Worm (Caenorhabditis elegans): ENCODE measurements around the gene R09E10.8.

Gene R09E10.8

DNA sequence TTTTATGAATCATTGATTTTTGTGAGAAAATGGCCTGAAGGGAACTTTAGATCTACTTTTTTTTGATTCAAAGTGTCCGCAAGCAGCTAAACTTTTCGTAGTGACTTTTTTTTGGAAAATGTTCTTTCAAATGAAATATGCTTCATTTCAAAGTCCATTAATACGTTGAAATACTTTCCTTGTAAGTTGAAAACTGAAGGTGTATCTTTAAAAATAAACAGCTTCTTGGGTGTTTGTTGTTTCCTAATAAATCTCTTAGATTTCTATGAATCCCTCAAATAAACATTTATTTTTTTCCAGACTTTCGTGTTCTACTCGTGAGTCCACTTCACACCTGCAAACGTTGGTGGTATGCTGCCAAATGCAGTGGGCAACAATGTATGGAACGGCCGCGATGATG lies 23.6 kb downstream of the R09E10.8 start, which contains the start of gene ebax-1:
Gene ebax-1 (plus strand): TSS at position 301 of the 400 bp plus-strand sequence.
- TF ChIP-seq lsy-2 (tag; optimal IDR thresholded peaks at IDR 0.05): no peak
- TF ChIP-seq lin-13 (GFP tag; optimal IDR thresholded peaks at IDR 0.05): no peak
- no peak for TF ChIP-seq ZK546.5 (tag; optimal IDR thresholded peaks at IDR 0.05)
- no peak for TF ChIP-seq lin-39 (tag; optimal IDR thresholded peaks at IDR 0.05)
- TF ChIP-seq unc-39 (tag; optimal IDR thresholded peaks at IDR 0.05): no peak

DNA sequence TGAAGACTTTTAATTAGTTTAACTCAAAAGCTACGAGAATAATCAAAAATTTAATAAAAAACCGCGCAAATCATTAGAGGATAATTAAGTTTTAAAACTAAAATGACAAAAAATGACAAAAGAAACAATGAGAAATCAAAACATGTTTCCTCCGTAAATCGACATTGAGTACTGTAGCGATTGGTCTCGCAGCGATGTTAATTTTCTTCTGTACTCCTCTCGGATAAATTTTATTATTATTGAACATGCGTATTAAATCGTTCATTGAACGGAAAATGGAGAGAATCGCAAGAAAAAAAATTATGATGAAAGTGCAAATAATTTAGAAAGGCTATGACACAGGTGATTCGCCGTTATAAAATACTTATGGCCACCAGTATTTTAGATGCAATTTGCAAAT lies 24.9 kb downstream of the R09E10.8 start:
- TF ChIP-seq unc-55 (GFP tag; optimal IDR thresholded peaks at IDR 0.05): no peak
- TF ChIP-seq lsy-2 (tag; optimal IDR thresholded peaks at IDR 0.05): peak in 1 of 2 experiments; percentile 20
- no peak for TF ChIP-seq peb-1 (tag; optimal IDR thresholded peaks at IDR 0.05)
- TF ChIP-seq alr-1 (tag; optimal IDR thresholded peaks at IDR 0.05): no peak
- TF ChIP-seq nhr-10 (tag; optimal IDR thresholded peaks at IDR 0.05): no peak
- TF ChIP-seq blmp-1 (tag; optimal IDR thresholded peaks at IDR 0.05; ENCODE audit: insufficient read depth): no peak
- TF ChIP-seq ceh-82 (tag; optimal IDR thresholded peaks at IDR 0.05): no peak

DNA sequence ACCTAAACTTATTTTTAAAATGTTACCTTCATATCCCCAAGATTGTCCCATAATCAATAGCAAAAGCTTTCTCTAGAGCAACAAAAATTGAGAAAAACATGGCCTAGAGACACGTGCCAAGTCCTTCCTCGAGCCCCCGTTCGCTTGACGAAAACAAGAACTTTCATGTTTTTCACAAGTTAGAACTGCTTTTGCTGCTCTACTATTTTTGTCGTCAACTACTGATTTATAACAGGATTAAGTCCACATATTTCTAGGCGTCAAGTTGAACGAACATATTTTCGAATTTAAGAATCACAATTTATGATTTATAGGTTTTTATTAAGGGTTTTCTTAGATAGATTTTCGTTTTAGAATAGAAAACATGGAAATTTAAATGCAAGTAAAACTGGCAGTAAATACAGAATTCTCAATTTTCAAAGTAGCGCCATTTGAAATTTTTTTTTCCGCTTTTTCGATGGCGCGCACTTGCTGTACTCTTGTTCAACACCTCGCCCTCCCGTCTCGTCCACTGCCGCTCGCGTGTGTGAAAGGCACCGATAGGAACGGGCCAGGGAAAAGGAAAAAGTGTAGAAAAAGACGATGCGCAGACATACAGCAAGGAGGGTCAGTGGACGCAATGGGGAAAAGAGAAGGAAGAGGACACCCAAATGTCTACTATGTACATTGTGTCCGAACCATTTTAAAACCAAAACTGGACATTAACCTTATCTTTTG lies 25.9 kb downstream of the R09E10.8 start, which contains the start of gene rad-51:
Gene rad-51 (minus strand): TSS at position 51 of the 717 bp plus-strand sequence.
- TF ChIP-seq ZK546.5 (tag; optimal IDR thresholded peaks at IDR 0.05): no peak
- peak; percentile 74 for TF ChIP-seq gmeb-1 (tag; optimal IDR thresholded peaks at IDR 0.05)
- TF ChIP-seq elt-3 (tag; optimal IDR thresholded peaks at IDR 0.05): no peak
- TF ChIP-seq lin-39 (tag; optimal IDR thresholded peaks at IDR 0.05): no peak
- TF ChIP-seq egl-27 (tag; optimal IDR thresholded peaks at IDR 0.05): no peak
- peak; percentile 75 for TF ChIP-seq C34F6.9 (tag; optimal IDR thresholded peaks at IDR 0.05)
- TF ChIP-seq ztf-4 (tag; optimal IDR thresholded peaks at IDR 0.05): no peak
- no peak for TF ChIP-seq mbf-1 (tag; optimal IDR thresholded peaks at IDR 0.05)
- peak; percentile 29 for TF ChIP-seq nhr-25 (tag; optimal IDR thresholded peaks at IDR 0.05)
- TF ChIP-seq alr-1 (tag; optimal IDR thresholded peaks at IDR 0.05): no peak
- TF ChIP-seq nhr-237 (tag; optimal IDR thresholded peaks at IDR 0.05): no peak
- no peak for TF ChIP-seq nhr-77 (tag; optimal IDR thresholded peaks at IDR 0.05)
- TF ChIP-seq ztf-1 (GFP tag; conservative IDR thresholded peaks at IDR 0.05): no peak
- TF ChIP-seq blmp-1 (tag; optimal IDR thresholded peaks at IDR 0.05; ENCODE audit: insufficient read depth): no peak
- peak; percentile 80 for TF ChIP-seq nhr-129 (tag; optimal IDR thresholded peaks at IDR 0.05)
- TF ChIP-seq nhr-10 (tag; optimal IDR thresholded peaks at IDR 0.05): no peak
- TF ChIP-seq nhr-21 (tag; optimal IDR thresholded peaks at IDR 0.05): peak; percentile 17
- TF ChIP-seq dmd-4 (tag; optimal IDR thresholded peaks at IDR 0.05): no peak
- TF ChIP-seq unc-62 (GFP tag; optimal IDR thresholded peaks at IDR 0.05): no peak
- peak; percentile 41 for TF ChIP-seq zag-1 (tag; optimal IDR thresholded peaks at IDR 0.05)
- no peak for TF ChIP-seq nhr-12 (tag; optimal IDR thresholded peaks at IDR 0.05)
- TF ChIP-seq lsy-2 (tag; optimal IDR thresholded peaks at IDR 0.05): peak in 1 of 2 experiments; percentile 59
- TF ChIP-seq peb-1 (tag; optimal IDR thresholded peaks at IDR 0.05): no peak
- TF ChIP-seq nhr-23 (tag; optimal IDR thresholded peaks at IDR 0.05): no peak
- no peak for TF ChIP-seq ama-1 (optimal IDR thresholded peaks at IDR 0.05)
- TF ChIP-seq crh-2 (tag; optimal IDR thresholded peaks at IDR 0.05): peak; percentile 92
- TF ChIP-seq ceh-16 (tag; optimal IDR thresholded peaks at IDR 0.05): no peak
- TF ChIP-seq aly-2 (tag; optimal IDR thresholded peaks at IDR 0.05): no peak
- TF ChIP-seq nhr-6 (tag; optimal IDR thresholded peaks at IDR 0.05): no peak
- no peak for TF ChIP-seq skn-1 (tag; optimal IDR thresholded peaks at IDR 0.05)
- peak; percentile 52 for TF ChIP-seq unc-55 (GFP tag; optimal IDR thresholded peaks at IDR 0.05)
- no peak for TF ChIP-seq R02D3.7 (tag; optimal IDR thresholded peaks at IDR 0.05)
- TF ChIP-seq sma-9 (GFP tag; optimal IDR thresholded peaks at IDR 0.05): peak; percentile 9
- TF ChIP-seq sma-9 (tag; optimal IDR thresholded peaks at IDR 0.05): no peak
- peak; percentile 46 for TF ChIP-seq lin-11 (tag; optimal IDR thresholded peaks at IDR 0.05)
- TF ChIP-seq elt-1 (tag; optimal IDR thresholded peaks at IDR 0.05): no peak
- no peak for TF ChIP-seq ztf-11 (tag; optimal IDR thresholded peaks at IDR 0.05)
- TF ChIP-seq sma-3 (GFP tag; optimal IDR thresholded peaks at IDR 0.05): no peak
- no peak for TF ChIP-seq ceh-82 (tag; optimal IDR thresholded peaks at IDR 0.05)
- TF ChIP-seq fos-1 (tag; optimal IDR thresholded peaks at IDR 0.05): peak; percentile 65
- TF ChIP-seq Y55F3AM.14 (GFP tag; optimal IDR thresholded peaks at IDR 0.05): no peak
- no peak for TF ChIP-seq F13H6.1 (tag; optimal IDR thresholded peaks at IDR 0.05)
- no peak for TF ChIP-seq sem-4 (tag; optimal IDR thresholded peaks at IDR 0.05)
- TF ChIP-seq mdl-1 (tag; optimal IDR thresholded peaks at IDR 0.05): peak in 1 of 2 experiments; percentile 43
- TF ChIP-seq nhr-11 (tag; optimal IDR thresholded peaks at IDR 0.05): no peak
- TF ChIP-seq lin-13 (GFP tag; optimal IDR thresholded peaks at IDR 0.05): peak; percentile 53
- no peak for TF ChIP-seq unc-39 (tag; optimal IDR thresholded peaks at IDR 0.05)
- TF ChIP-seq snpc-4 (tag; optimal IDR thresholded peaks at IDR 0.05): no peak
- TF ChIP-seq mab-5 (tag; optimal IDR thresholded peaks at IDR 0.05): no peak
